Fruit fly (Drosophila melanogaster) whole organism, embryonic: ENCODE results near the gene rempA.

Source experiments
- Aef1 ChIP-seq: fragments of 200-800 bp; sonication (Bioruptor generic); IDR thresholded peaks from 3 replicates; pipeline ENCODE4 v1.3.6; 2022; ENCODE audit warnings: missing biosample characterization, missing genetic modification characterization
- Antp ChIP-seq: fragments of 200-800 bp; sonication (Bioruptor generic); optimal IDR thresholded peaks from 3 replicates; lab custom pipeline; 2016; ENCODE audit warnings: missing biosample characterization, missing genetic modification characterization
- CG10274 ChIP-seq: fragments of 200-800 bp; sonication (Bioruptor generic); optimal IDR thresholded peaks from 3 replicates; lab custom pipeline; 2017; ENCODE audit warnings: missing biosample characterization, mild to moderate bottlenecking, missing genetic modification characterization
- CG11093 ChIP-seq: fragments of 200-800 bp; sonication (Bioruptor generic); IDR thresholded peaks from 3 replicates; pipeline ENCODE4 v1.3.6; 2022; ENCODE audit warnings: missing biosample characterization, missing genetic modification characterization
- CG11247 ChIP-seq: fragments of 200-800 bp; sonication (Bioruptor generic); IDR thresholded peaks from 2 replicates; pipeline ENCODE4 v1.3.6; 2022; ENCODE audit warnings: missing biosample characterization, missing genetic modification characterization
- CG11504 ChIP-seq: fragments of 200-800 bp; sonication (Bioruptor generic); optimal IDR thresholded peaks from 3 replicates; lab custom pipeline; 2019; ENCODE audit warnings: missing biosample characterization, mild to moderate bottlenecking, missing genetic modification characterization, moderate library complexity
- CG12104 ChIP-seq: fragments of 200-800 bp; sonication (Bioruptor generic); optimal IDR thresholded peaks from 3 replicates; lab custom pipeline; 2016; ENCODE audit warnings: missing biosample characterization, missing genetic modification characterization
- CG12155 ChIP-seq: fragments of 200-800 bp; sonication (Bioruptor generic); optimal IDR thresholded peaks from 3 replicates; lab custom pipeline; 2016; ENCODE audit warnings: missing biosample characterization, missing genetic modification characterization
- CG12219 ChIP-seq: fragments of 200-800 bp; sonication (Bioruptor generic); optimal IDR thresholded peaks from 3 replicates; lab custom pipeline; 2018; ENCODE audit warnings: missing biosample characterization, mild to moderate bottlenecking, missing genetic modification characterization
- CG12659 ChIP-seq: fragments of 200-800 bp; sonication (Bioruptor generic); optimal IDR thresholded peaks from 3 replicates; lab custom pipeline; 2017; ENCODE audit warnings: mild to moderate bottlenecking, missing biosample characterization, missing genetic modification reagents, missing genetic modification characterization
- CG12942 ChIP-seq: fragments of 200-800 bp; sonication (Bioruptor generic); optimal IDR thresholded peaks from 3 replicates; lab custom pipeline; 2016; ENCODE audit warnings: missing biosample characterization, missing genetic modification characterization
- CG14050 ChIP-seq: fragments of 200-800 bp; sonication (Bioruptor generic); IDR thresholded peaks from 3 replicates; pipeline ENCODE4 v1.3.6; 2022; ENCODE audit warnings: missing biosample characterization, missing genetic modification characterization
- CG14441 ChIP-seq: fragments of 200-800 bp; sonication (Bioruptor generic); IDR thresholded peaks from 2 replicates; pipeline ENCODE4 v1.3.6; 2022; ENCODE audit warnings: missing biosample characterization, missing genetic modification characterization
- CG15601 ChIP-seq: fragments of 200-800 bp; sonication (Bioruptor generic); optimal IDR thresholded peaks from 3 replicates; lab custom pipeline; 2019; ENCODE audit warnings: missing biosample characterization, mild to moderate bottlenecking, missing genetic modification characterization, moderate library complexity
- CG1603 ChIP-seq: fragments of 200-800 bp; sonication (Bioruptor generic); optimal IDR thresholded peaks from 2 replicates; lab custom pipeline; 2019; ENCODE audit warnings: missing biosample characterization, mild to moderate bottlenecking, missing genetic modification characterization, moderate library complexity
- CG16815 ChIP-seq: fragments of 200-800 bp; sonication (Bioruptor generic); optimal IDR thresholded peaks from 3 replicates; lab custom pipeline; 2017; ENCODE audit warnings: missing biosample characterization, mild to moderate bottlenecking, missing genetic modification characterization
- CG17912 ChIP-seq: fragments of 200-800 bp; sonication (Bioruptor generic); optimal IDR thresholded peaks from 2 replicates; lab custom pipeline; 2018; ENCODE audit warnings: missing biosample characterization, mild to moderate bottlenecking, missing genetic modification characterization
- CG34224 ChIP-seq: fragments of 200-800 bp; sonication (Bioruptor generic); IDR thresholded peaks from 3 replicates; pipeline ENCODE4 v1.3.6; 2022; ENCODE audit warnings: missing biosample characterization, missing genetic modification characterization; ENCODE audit not compliant: partially characterized antibody
- CG3726 ChIP-seq: fragments of 200-800 bp; sonication (Bioruptor generic); IDR thresholded peaks from 3 replicates; pipeline ENCODE4, ENCODE4 v1.3.6; 2022; ENCODE audit warnings: missing biosample characterization, missing genetic modification characterization
- CG4360 ChIP-seq: fragments of 200-800 bp; sonication (Bioruptor generic); IDR thresholded peaks from 2 replicates; pipeline ENCODE4 v1.3.6; 2022; ENCODE audit warnings: missing biosample characterization, missing genetic modification characterization
- CG4617 ChIP-seq: fragments of 200-800 bp; sonication (Bioruptor generic); optimal IDR thresholded peaks from 3 replicates; lab custom pipeline; 2016; ENCODE audit warnings: missing biosample characterization, missing genetic modification characterization, borderline replicate concordance
- CG4707 ChIP-seq: fragments of 200-800 bp; sonication (Bioruptor generic); optimal IDR thresholded peaks from 2 replicates; lab custom pipeline; 2018; ENCODE audit warnings: missing biosample characterization, mild to moderate bottlenecking, missing genetic modification characterization, moderate library complexity
- CG4854 ChIP-seq: fragments of 200-800 bp; sonication (Bioruptor generic); optimal IDR thresholded peaks from 2 replicates; lab custom pipeline; 2016; ENCODE audit warnings: missing biosample characterization, missing genetic modification characterization, inconsistent platforms
- CG7556 ChIP-seq: fragments of 200-800 bp; sonication (Bioruptor generic); optimal IDR thresholded peaks from 2 replicates; lab custom pipeline; 2017; ENCODE audit warnings: missing biosample characterization, mild to moderate bottlenecking, missing genetic modification characterization
- CG8388 ChIP-seq: fragments of 200-800 bp; sonication (Bioruptor generic); optimal IDR thresholded peaks from 2 replicates; lab custom pipeline; 2019; ENCODE audit warnings: missing biosample characterization, mild to moderate bottlenecking, missing genetic modification characterization, moderate library complexity
- CHES-1-like ChIP-seq: fragments of 200-800 bp; sonication (Bioruptor generic); optimal IDR thresholded peaks from 2 replicates; lab custom pipeline; 2016; ENCODE audit warnings: missing biosample characterization, missing genetic modification characterization
- CTCF ChIP-seq: fragments of 200-800 bp; sonication (Bioruptor generic); optimal IDR thresholded peaks from 2 replicates; lab custom pipeline; 2017; ENCODE audit warnings: missing biosample characterization, mild to moderate bottlenecking, missing genetic modification characterization, moderate library complexity
- Fer3 ChIP-seq: fragments of 200-800 bp; sonication (Bioruptor generic); optimal IDR thresholded peaks from 2 replicates; lab custom pipeline; 2018; ENCODE audit warnings: missing biosample characterization, mild to moderate bottlenecking, missing genetic modification characterization, moderate library complexity
- Gsc ChIP-seq: fragments of 200-800 bp; sonication (Bioruptor generic); IDR thresholded peaks from 2 replicates; pipeline ENCODE4 v1.3.6; 2022; ENCODE audit warnings: missing biosample characterization, missing genetic modification characterization
- Hand ChIP-seq: fragments of 200-800 bp; sonication (Bioruptor generic); optimal IDR thresholded peaks from 2 replicates; lab custom pipeline; 2017; ENCODE audit warnings: mild to moderate bottlenecking, missing biosample characterization, missing genetic modification reagents, missing genetic modification characterization
- MBD-R2 ChIP-seq: fragments of 200-800 bp; sonication (Bioruptor generic); IDR thresholded peaks from 2 replicates; pipeline ENCODE4 v1.3.6; 2022; ENCODE audit warnings: missing biosample characterization, missing genetic modification characterization
- Med ChIP-seq: fragments of 200-800 bp; sonication (Bioruptor generic); peaks from one replicate; lab custom pipeline; 2016; ENCODE audit warnings: missing biosample characterization, missing genetic modification characterization, mild to moderate bottlenecking, inconsistent platforms, moderate library complexity
- Mes4 ChIP-seq: fragments of 200-800 bp; sonication (Bioruptor generic); optimal IDR thresholded peaks from 2 replicates; lab custom pipeline; 2016; ENCODE audit warnings: missing biosample characterization, missing genetic modification characterization
- caup ChIP-seq: fragments of 200-800 bp; sonication (Bioruptor generic); optimal IDR thresholded peaks from 3 replicates; lab custom pipeline; 2017; ENCODE audit warnings: missing biosample characterization, mild to moderate bottlenecking, missing genetic modification characterization, moderate library complexity; ENCODE audit not compliant: severe bottlenecking
- corto ChIP-seq: fragments of 200-800 bp; sonication (Bioruptor generic); optimal IDR thresholded peaks from 2 replicates; lab custom pipeline; 2016; ENCODE audit warnings: missing biosample characterization, mild to moderate bottlenecking, missing genetic modification characterization, moderate library complexity
- disco-r ChIP-seq: fragments of 200-800 bp; sonication (Bioruptor generic); optimal IDR thresholded peaks from 2 replicates; lab custom pipeline; 2016; ENCODE audit warnings: missing biosample characterization, missing genetic modification characterization
- ewg ChIP-seq: fragments of 200-800 bp; sonication (Bioruptor generic); optimal IDR thresholded peaks from 3 replicates; lab custom pipeline; 2017; ENCODE audit warnings: mild to moderate bottlenecking, missing biosample characterization, missing genetic modification reagents, missing genetic modification characterization
- fu2 ChIP-seq: fragments of 200-800 bp; sonication (Bioruptor generic); optimal IDR thresholded peaks from 2 replicates; lab custom pipeline; 2016; ENCODE audit warnings: missing biosample characterization, missing genetic modification characterization
- gce ChIP-seq: fragments of 200-800 bp; sonication (Bioruptor generic); IDR thresholded peaks from 3 replicates; pipeline ENCODE4 v1.3.6; 2022; ENCODE audit warnings: missing biosample characterization, missing genetic modification characterization
- grau ChIP-seq: fragments of 200-800 bp; optimal IDR thresholded peaks from 3 replicates; lab custom pipeline; 2019; ENCODE audit warnings: missing biosample characterization, mild to moderate bottlenecking, missing genetic modification characterization, moderate library complexity
- grn ChIP-seq: fragments of 200-800 bp; sonication (Bioruptor generic); optimal IDR thresholded peaks from 3 replicates; lab custom pipeline; 2017; ENCODE audit warnings: missing biosample characterization, missing genetic modification characterization
- lov ChIP-seq, 2 experiments: fragments of 200-800 bp in 1 of 2; fragments of >200 bp in 1 of 2; sonication (Bioruptor generic) in 1 of 2; IDR thresholded peaks in 1 of 2; optimal IDR thresholded peaks in 1 of 2; 2 replicates in 1 of 2; 3 replicates in 1 of 2; pipeline versions ENCODE4 v1.3.6 to Lab custom; 2017 to 2022; ENCODE audit warnings: missing biosample characterization in 1 of 2, missing genetic modification characterization in 1 of 2
- mirr ChIP-seq: fragments of 200-800 bp; sonication (Bioruptor generic); optimal IDR thresholded peaks from 3 replicates; lab custom pipeline; 2018; ENCODE audit warnings: missing biosample characterization, mild to moderate bottlenecking, missing genetic modification characterization
- nau ChIP-seq: fragments of 200-800 bp; sonication (Bioruptor generic); optimal IDR thresholded peaks from 3 replicates; lab custom pipeline; 2017; ENCODE audit warnings: missing biosample characterization, mild to moderate bottlenecking, missing genetic modification characterization, missing genetic modification reagents
- nerfin-2 ChIP-seq: fragments of 200-800 bp; sonication (Bioruptor generic); IDR thresholded peaks from 2 replicates; pipeline ENCODE4 v1.3.6; 2022; ENCODE audit warnings: missing biosample characterization, missing genetic modification characterization; ENCODE audit not compliant: partially characterized antibody
- nom ChIP-seq: fragments of 200-800 bp; sonication (Bioruptor generic); optimal IDR thresholded peaks from 2 replicates; lab custom pipeline; 2017; ENCODE audit warnings: missing biosample characterization, missing genetic modification characterization, mild to moderate bottlenecking, moderate library complexity, missing genetic modification reagents
- sd ChIP-seq: fragments of 200-800 bp; sonication (Bioruptor generic); optimal IDR thresholded peaks from 3 replicates; lab custom pipeline; 2018; ENCODE audit warnings: missing biosample characterization, mild to moderate bottlenecking, missing genetic modification characterization, moderate library complexity
- tll ChIP-seq, 2 experiments: fragments of 200-800 bp in 1 of 2; fragments of >200 bp in 1 of 2; sonication (Bioruptor generic) in 1 of 2; optimal IDR thresholded peaks; 2 replicates each; lab custom pipeline; 2017 to 2019; ENCODE audit warnings: missing biosample characterization in 2 of 2, missing genetic modification characterization in 2 of 2, mild to moderate bottlenecking in 1 of 2, moderate library complexity in 1 of 2
- zfh1 ChIP-seq: fragments of 200-800 bp; sonication (Bioruptor generic); IDR thresholded peaks from 3 replicates; pipeline ENCODE4 v1.3.6; 2022; ENCODE audit warnings: missing biosample characterization, missing genetic modification characterization

The rempA gene

DNA sequence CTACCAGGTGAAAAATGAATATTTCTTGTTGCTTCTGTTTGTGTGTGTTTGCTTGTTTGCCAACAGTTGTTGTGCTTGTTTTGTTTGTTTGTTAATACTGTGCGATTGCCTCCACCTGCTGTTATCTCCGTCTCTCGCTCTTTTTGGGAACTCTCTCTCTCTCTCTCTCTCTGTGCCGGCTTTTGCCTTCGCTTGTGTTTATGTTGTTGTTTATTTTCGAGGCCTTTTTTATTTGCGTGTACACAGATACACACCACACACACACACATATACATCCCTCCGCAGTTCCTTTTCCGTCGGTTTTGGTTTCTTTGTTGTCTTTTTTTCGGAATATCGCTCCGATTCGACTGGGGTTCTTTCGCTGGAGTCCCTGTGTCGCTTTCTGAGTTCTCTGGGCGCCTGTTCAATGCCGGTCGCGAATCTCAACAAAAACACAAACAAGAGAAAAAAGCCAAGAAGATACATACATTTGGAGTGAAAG is 49.5 kb downstream of the rempA start (continued):
- peak; percentile 44 for TF ChIP-seq grau (tag; lab: Kevin White, UChicago)
- peak; percentile 90 for TF ChIP-seq CG4360 (GFP tag; lab: Robert Waterston, UW)
- peak; percentile 61 for TF ChIP-seq disco-r (GFP tag; lab: Kevin White, UChicago)
- TF ChIP-seq CG4707 (GFP tag; lab: Kevin White, UChicago), result peak; percentile 47
- TF ChIP-seq gce (GFP tag; lab: Robert Waterston, UW), result peak; percentile 70; the same call in 1 of the 3 replicates
- peak; percentile 50 for TF ChIP-seq CG12942 (GFP tag; lab: Kevin White, UChicago)
- no peak for TF ChIP-seq MBD-R2 (GFP tag; lab: Robert Waterston, UW)
- no peak for TF ChIP-seq CG14050 (GFP tag; lab: Robert Waterston, UW)
- no peak for TF ChIP-seq lov (optimal IDR thresholded peaks at IDR 0.05; lab: Kevin White, UChicago)
- TF ChIP-seq lov (GFP tag; IDR thresholded peaks at IDR 0.05; lab: Robert Waterston, UW), result 0 out of 3 replicates have a peak, but pooled peaks have one; percentile 63
- TF ChIP-seq Med (GFP tag; lab: Kevin White, UChicago), result peak; percentile 93
- peak; percentile 82 for TF ChIP-seq Mes4 (GFP tag; lab: Kevin White, UChicago)
- peak; percentile 49 for TF ChIP-seq sd
- peak; percentile 83 for TF ChIP-seq CG15601 (tag; lab: Kevin White, UChicago)
- TF ChIP-seq CG12104 (GFP tag; lab: Kevin White, UChicago), result peak; percentile 6
- no peak for TF ChIP-seq CG34224 (GFP tag; lab: Robert Waterston, UW)
- TF ChIP-seq Aef1 (GFP tag; lab: Robert Waterston, UW), result no peak
- peak; percentile 29 for TF ChIP-seq CG10274 (GFP tag; lab: Kevin White, UChicago)
- peak; percentile 3 for TF ChIP-seq corto (GFP tag; lab: Kevin White, UChicago)
- peak; percentile 52 for TF ChIP-seq CG11504 (tag; lab: Kevin White, UChicago)
- peak; percentile 81 for TF ChIP-seq CHES-1-like
- TF ChIP-seq Hand (GFP tag; lab: Kevin White, UChicago), result peak; percentile 34
- peak; percentile 62 for TF ChIP-seq CG4854 (GFP tag; lab: Kevin White, UChicago)
- TF ChIP-seq CG17912 (GFP tag; lab: Kevin White, UChicago), result no peak
- TF ChIP-seq caup, result peak; percentile 73
- TF ChIP-seq grn (GFP tag; lab: Kevin White, UChicago), result peak; percentile 68
- peak; percentile 10 for TF ChIP-seq CTCF (GFP tag; lab: Kevin White, UChicago)
- peak in 1 of 2 experiments; percentile 91 for TF ChIP-seq tll (GFP tag; optimal IDR thresholded peaks at IDR 0.05; lab: Kevin White, UChicago)
- no peak for TF ChIP-seq CG3726 (GFP tag; lab: Robert Waterston, UW)
- peak; percentile 7 for TF ChIP-seq CG16815 (GFP tag; lab: Kevin White, UChicago)
- TF ChIP-seq nom (GFP tag; lab: Kevin White, UChicago), result peak; percentile 97
- no peak for TF ChIP-seq fu2 (GFP tag; lab: Kevin White, UChicago)
- no peak for TF ChIP-seq CG11093 (GFP tag; lab: Robert Waterston, UW)
- TF ChIP-seq nau (GFP tag; lab: Kevin White, UChicago), result peak; percentile 85
- TF ChIP-seq CG12155 (GFP tag; lab: Kevin White, UChicago), result no peak
- TF ChIP-seq zfh1 (GFP tag; lab: Robert Waterston, UW), result peak; percentile 68; the same call in 2 of the 3 replicates
- peak; percentile 0 for TF ChIP-seq Fer3 (tag; lab: Kevin White, UChicago)
- peak; percentile 49 for TF ChIP-seq CG12659 (GFP tag; lab: Kevin White, UChicago)
- peak; percentile 1 for TF ChIP-seq CG4617 (GFP tag; lab: Kevin White, UChicago)
- TF ChIP-seq nerfin-2 (GFP tag; lab: Robert Waterston, UW), result 0 out of 2 replicates have a peak, but pooled peaks have one; percentile 31
- peak; percentile 47 for TF ChIP-seq Antp (GFP tag; lab: Kevin White, UChicago)
- peak; percentile 47 for TF ChIP-seq ewg
- 0 out of 2 replicates have a peak, but pooled peaks have one; percentile 14 for TF ChIP-seq CG14441 (GFP tag; lab: Robert Waterston, UW)
- TF ChIP-seq Gsc (GFP tag; lab: Robert Waterston, UW), result no peak
- TF ChIP-seq CG1603 (tag; lab: Kevin White, UChicago), result peak; percentile 73
- TF ChIP-seq CG11247 (GFP tag; lab: Robert Waterston, UW), result no peak
- peak; percentile 65 for TF ChIP-seq CG7556 (GFP tag; lab: Kevin White, UChicago)
- peak; percentile 37 for TF ChIP-seq mirr (GFP tag; lab: Kevin White, UChicago)
- TF ChIP-seq CG12219 (GFP tag; lab: Kevin White, UChicago), result peak; percentile 52
- peak; percentile 39 for TF ChIP-seq CG8388 (GFP tag; lab: Kevin White, UChicago)
